Worm (Caenorhabditis elegans) whole organism, early embryonic: ENCODE measurements around the gene fkh-4.

Source experiments
- ama-1 ChIP-seq: fragments of 150-350 bp; optimal IDR thresholded peaks from 2 replicates; lab custom pipeline; 2014
- flt-1 ChIP-seq: fragments of 200-800 bp; sonication (Bioruptor generic); IDR thresholded peaks from 2 replicates; pipeline ENCODE4 v1.3.6; 2022; ENCODE audit warnings: missing genetic modification characterization, missing compliant biosample characterization
- sea-1 ChIP-seq: fragments of 200-800 bp; sonication (Bioruptor generic); conservative IDR thresholded peaks from 2 replicates; pipeline ENCODE4 v1.3.6; 2022; ENCODE audit warnings: missing genetic modification characterization, missing compliant biosample characterization

DNA sequence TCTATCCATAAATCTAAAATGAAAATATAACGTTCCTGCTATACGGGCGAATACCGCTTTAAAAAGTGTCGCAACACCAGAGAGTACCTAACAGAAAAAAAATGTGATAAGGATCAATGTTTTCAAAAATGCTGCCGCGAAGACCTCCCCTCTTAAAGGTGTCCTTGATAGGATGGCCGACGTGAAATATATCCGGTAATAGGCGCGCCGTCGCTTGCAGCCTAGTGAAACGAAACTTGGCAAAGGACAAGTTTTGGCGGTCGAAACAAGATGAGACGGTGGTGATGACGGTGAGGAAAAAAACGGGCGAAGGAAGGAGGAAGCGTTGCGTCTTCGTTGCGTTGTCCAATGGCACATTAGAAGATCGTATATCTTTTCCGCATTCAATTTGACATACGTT is 39.8 kb downstream of the fkh-4 start:
- TF ChIP-seq ama-1 (lab: Kevin White, UChicago) = no peak
- TF ChIP-seq sea-1 (GFP tag; lab: Robert Waterston, UW) = no peak
- TF ChIP-seq flt-1 (GFP tag; lab: Robert Waterston, UW) = no peak
